Worm (Caenorhabditis elegans) whole organism, early embryonic: ENCODE measurements around the gene T26G10.5.

Experiments used
- aly-1 ChIP-seq: sonication (generic microtip); optimal IDR thresholded peaks from 2 replicates; lab custom pipeline; 2016; ENCODE audit warnings: missing genetic modification characterization, missing compliant biosample characterization
- ama-1 ChIP-seq: fragments of 150-350 bp; optimal IDR thresholded peaks from 2 replicates; lab custom pipeline; 2014
- ceh-13 ChIP-seq: fragments of 200-800 bp; sonication (Bioruptor generic); optimal IDR thresholded peaks from 2 replicates; lab custom pipeline; 2018; ENCODE audit warnings: mild to moderate bottlenecking, missing genetic modification characterization, missing compliant biosample characterization
- ceh-36 ChIP-seq: sonication (generic microtip); optimal IDR thresholded peaks from 2 replicates; lab custom pipeline; 2016; ENCODE audit warnings: missing genetic modification characterization, inconsistent platforms, missing compliant biosample characterization
- flt-1 ChIP-seq: fragments of 200-800 bp; sonication (Bioruptor generic); IDR thresholded peaks from 2 replicates; pipeline ENCODE4 v1.3.6; 2022; ENCODE audit warnings: missing genetic modification characterization, missing compliant biosample characterization
- hmg-4 ChIP-seq: fragments of 200-800 bp; sonication (Bioruptor generic); optimal IDR thresholded peaks from 2 replicates; lab custom pipeline; 2018; ENCODE audit warnings: mild to moderate bottlenecking, missing genetic modification characterization, missing compliant biosample characterization
- pes-1 ChIP-seq: fragments of 200-800 bp; sonication (Bioruptor generic); IDR thresholded peaks from 2 replicates; pipeline ENCODE4 v1.3.6; 2022; ENCODE audit warnings: missing genetic modification reagents, missing genetic modification characterization, missing compliant biosample characterization
- scrt-1 ChIP-seq: fragments of 200-800 bp; sonication (Bioruptor generic); IDR thresholded peaks from 2 replicates; pipeline ENCODE4 v1.3.6; 2022; ENCODE audit warnings: missing genetic modification characterization, missing compliant biosample characterization
- sea-1 ChIP-seq: fragments of 200-800 bp; sonication (Bioruptor generic); conservative IDR thresholded peaks from 2 replicates; pipeline ENCODE4 v1.3.6; 2022; ENCODE audit warnings: missing genetic modification characterization, missing compliant biosample characterization
- tbx-37 ChIP-seq: fragments of 200-800 bp; sonication (Bioruptor generic); conservative IDR thresholded peaks from 2 replicates; pipeline ENCODE4 v1.3.6; 2022; ENCODE audit warnings: missing genetic modification reagents, missing genetic modification characterization, missing compliant biosample characterization
- tra-4 ChIP-seq: sonication (generic microtip); optimal IDR thresholded peaks from 2 replicates; lab custom pipeline; 2017; ENCODE audit warnings: missing genetic modification characterization, missing compliant biosample characterization

- TF ChIP-seq sea-1 (GFP tag; lab: Robert Waterston, UW): no peak
- TF ChIP-seq ceh-36 (tag; lab: Kevin White, UChicago): no peak
- no peak for TF ChIP-seq flt-1 (GFP tag; lab: Robert Waterston, UW)
- TF ChIP-seq ama-1 (lab: Kevin White, UChicago): peak; percentile 91
- no peak for TF ChIP-seq tra-4 (tag; lab: Kevin White, UChicago)
- no peak for TF ChIP-seq aly-1 (tag; lab: Kevin White, UChicago)
- TF ChIP-seq ceh-13: no peak
- no peak for TF ChIP-seq pes-1 (GFP tag; lab: Robert Waterston, UW)
- no peak for TF ChIP-seq hmg-4 (GFP tag; lab: Kevin White, UChicago)
- 0 out of 2 replicates have a peak, but pooled peaks have one; percentile 46 for TF ChIP-seq scrt-1
- no peak for TF ChIP-seq tbx-37 (GFP tag; lab: Robert Waterston, UW)
Measured at ce11 chrIII:9462785-9463467, 36.7 kb upstream of the T26G10.5 start.
